Worm (Caenorhabditis elegans) whole organism, late embryonic: ENCODE data around the gene crn-6.
A peak's percentile ranks its signal among the peaks of the same experiment; 100 is the strongest.

Experiments used
- F13H6.1 ChIP-seq: sonication (generic microtip); optimal IDR thresholded peaks from 2 replicates; lab custom pipeline; 2016; ENCODE audit warnings: missing genetic modification characterization, missing compliant biosample characterization
- K02D7.2 ChIP-seq: sonication (generic microtip); optimal IDR thresholded peaks from 2 replicates; lab custom pipeline; 2017; ENCODE audit warnings: mild to moderate bottlenecking, missing genetic modification characterization, missing compliant biosample characterization
- Y22D7AL.16 ChIP-seq: sonication (generic microtip); optimal IDR thresholded peaks from 2 replicates; lab custom pipeline; 2016; ENCODE audit warnings: missing genetic modification characterization, missing compliant biosample characterization
- ahr-1 ChIP-seq: sonication (generic microtip); optimal IDR thresholded peaks from 2 replicates; lab custom pipeline; 2016; ENCODE audit warnings: missing genetic modification characterization, missing compliant biosample characterization
- ama-1 ChIP-seq: fragments of 150-350 bp; optimal IDR thresholded peaks from 2 replicates; lab custom pipeline; 2014
- ceh-2 ChIP-seq: sonication (generic microtip); optimal IDR thresholded peaks from 2 replicates; lab custom pipeline; 2016; ENCODE audit warnings: missing genotype, missing genetic modification characterization, missing compliant biosample characterization
- ceh-22 ChIP-seq: sonication (generic microtip); optimal IDR thresholded peaks from 2 replicates; lab custom pipeline; 2017; ENCODE audit warnings: missing biosample characterization, missing genetic modification characterization
- ceh-24 ChIP-seq: sonication (generic microtip); optimal IDR thresholded peaks from 2 replicates; lab custom pipeline; 2016; ENCODE audit warnings: mild to moderate bottlenecking, missing genetic modification characterization, missing compliant biosample characterization
- ceh-31 ChIP-seq: sonication (generic microtip); optimal IDR thresholded peaks from 2 replicates; lab custom pipeline; 2016; ENCODE audit warnings: missing genetic modification characterization, missing compliant biosample characterization
- ceh-48 ChIP-seq: sonication (generic microtip); optimal IDR thresholded peaks from 2 replicates; lab custom pipeline; 2016; ENCODE audit warnings: missing genetic modification characterization, inconsistent platforms, missing compliant biosample characterization
- ceh-6 ChIP-seq: fragments of 200-800 bp; sonication (Bioruptor generic); optimal IDR thresholded peaks from 2 replicates; lab custom pipeline; 2018; ENCODE audit warnings: mild to moderate bottlenecking, missing genetic modification characterization, missing compliant biosample characterization
- ceh-9 ChIP-seq: sonication (generic microtip); optimal IDR thresholded peaks from 2 replicates; lab custom pipeline; 2016; ENCODE audit warnings: mild to moderate bottlenecking, missing genetic modification characterization, inconsistent platforms, missing compliant biosample characterization
- dve-1 ChIP-seq: sonication (generic microtip); optimal IDR thresholded peaks from 2 replicates; lab custom pipeline; 2017; ENCODE audit warnings: antibody characterized with exemption, mild to moderate bottlenecking, missing genetic modification characterization, missing compliant biosample characterization
- elt-2 ChIP-seq: sonication (generic microtip); optimal IDR thresholded peaks from 2 replicates; lab custom pipeline; 2016; ENCODE audit warnings: missing genetic modification reagents, missing genetic modification characterization, missing compliant biosample characterization
- elt-4 ChIP-seq: sonication (generic microtip); optimal IDR thresholded peaks from 2 replicates; lab custom pipeline; 2016; ENCODE audit warnings: missing genetic modification characterization, missing compliant biosample characterization
- ets-4 ChIP-seq: sonication (generic microtip); optimal IDR thresholded peaks from 2 replicates; lab custom pipeline; 2016; ENCODE audit warnings: missing genetic modification characterization, missing compliant biosample characterization
- eyg-1 ChIP-seq: sonication (generic microtip); optimal IDR thresholded peaks from 2 replicates; lab custom pipeline; 2016; ENCODE audit warnings: missing genotype, missing genetic modification characterization, missing compliant biosample characterization
- fax-1 ChIP-seq: sonication (generic microtip); optimal IDR thresholded peaks from 2 replicates; lab custom pipeline; 2016; ENCODE audit warnings: missing genotype, missing genetic modification characterization, missing compliant biosample characterization
- fkh-6 ChIP-seq: sonication (generic microtip); optimal IDR thresholded peaks from 2 replicates; lab custom pipeline; 2016; ENCODE audit warnings: missing genetic modification characterization, missing compliant biosample characterization
- hlh-15 ChIP-seq: sonication (generic microtip); optimal IDR thresholded peaks from 2 replicates; lab custom pipeline; 2016; ENCODE audit warnings: missing genetic modification characterization, missing compliant biosample characterization
- hlh-30 ChIP-seq: sonication (generic microtip); optimal IDR thresholded peaks from 2 replicates; lab custom pipeline; 2017; ENCODE audit warnings: antibody characterized with exemption, missing genetic modification characterization, missing compliant biosample characterization; ENCODE audit not compliant: insufficient read depth
- hlh-6 ChIP-seq: sonication (generic microtip); optimal IDR thresholded peaks from 2 replicates; lab custom pipeline; 2016; ENCODE audit warnings: missing genotype, missing genetic modification characterization, missing compliant biosample characterization
- lim-6 ChIP-seq: sonication (generic microtip); optimal IDR thresholded peaks from 2 replicates; lab custom pipeline; 2016; ENCODE audit warnings: missing genetic modification characterization, missing compliant biosample characterization
- madf-2 ChIP-seq: sonication (generic microtip); optimal IDR thresholded peaks from 2 replicates; lab custom pipeline; 2017; ENCODE audit warnings: missing genetic modification characterization, missing compliant biosample characterization
- mec-3 ChIP-seq: sonication (generic microtip); optimal IDR thresholded peaks from 2 replicates; lab custom pipeline; 2016; ENCODE audit warnings: borderline replicate concordance, missing genetic modification characterization, missing compliant biosample characterization
- nfya-1 ChIP-seq: sonication (generic microtip); optimal IDR thresholded peaks from 2 replicates; lab custom pipeline; 2017; ENCODE audit warnings: missing genetic modification characterization, mild to moderate bottlenecking, missing compliant biosample characterization, antibody characterized with exemption, moderate library complexity
- nhr-232 ChIP-seq: sonication (generic microtip); optimal IDR thresholded peaks from 2 replicates; lab custom pipeline; 2016; ENCODE audit warnings: missing genetic modification characterization, missing compliant biosample characterization
- odd-2 ChIP-seq: sonication (generic microtip); optimal IDR thresholded peaks from 2 replicates; lab custom pipeline; 2017; ENCODE audit warnings: antibody characterized with exemption, mild to moderate bottlenecking, missing genetic modification characterization, missing compliant biosample characterization
- pax-1 ChIP-seq: fragments of 150-350 bp; optimal IDR thresholded peaks from 2 replicates; lab custom pipeline; 2014; ENCODE audit warnings: missing biosample characterization, missing genetic modification characterization
- pha-4 ChIP-seq: fragments of 150-350 bp; optimal IDR thresholded peaks from 2 replicates; lab custom pipeline; 2018; ENCODE audit warnings: missing biosample characterization, missing genetic modification reagents, missing genetic modification characterization
- pros-1 ChIP-seq: fragments of 150-350 bp; optimal IDR thresholded peaks from 2 replicates; lab custom pipeline; 2014; ENCODE audit warnings: missing biosample characterization, missing genetic modification reagents, missing genetic modification characterization
- syd-9 ChIP-seq: sonication (generic microtip); optimal IDR thresholded peaks from 2 replicates; lab custom pipeline; 2016; ENCODE audit warnings: mild to moderate bottlenecking, missing genetic modification characterization, moderate library complexity, missing compliant biosample characterization
- ttx-3 ChIP-seq: sonication (generic microtip); optimal IDR thresholded peaks from 2 replicates; lab custom pipeline; 2016; ENCODE audit warnings: missing genetic modification reagents, missing genetic modification characterization, missing compliant biosample characterization
- unc-42 ChIP-seq: sonication (generic microtip); optimal IDR thresholded peaks from 2 replicates; lab custom pipeline; 2016; ENCODE audit warnings: missing genotype, missing genetic modification characterization, missing compliant biosample characterization
- ztf-16 ChIP-seq: sonication (generic microtip); optimal IDR thresholded peaks from 2 replicates; lab custom pipeline; 2017; ENCODE audit warnings: missing genetic modification characterization, missing compliant biosample characterization

The crn-6 gene

ce11 chrIII:9346722-9347121, 20.3 kb upstream of the crn-6 start:
- TF ChIP-seq syd-9 (tag; lab: Kevin White, UChicago), result no peak
- no peak for TF ChIP-seq ceh-24
- TF ChIP-seq ceh-9 (tag; lab: Kevin White, UChicago), result no peak
- no peak for TF ChIP-seq nfya-1 (tag; lab: Kevin White, UChicago)
- TF ChIP-seq dve-1 (tag; lab: Kevin White, UChicago), result no peak
- no peak for TF ChIP-seq pax-1 (tag; lab: Kevin White, UChicago)
- no peak for TF ChIP-seq elt-2 (tag; lab: Kevin White, UChicago)
- TF ChIP-seq fkh-6, result no peak
- no peak for TF ChIP-seq eyg-1 (tag; lab: Kevin White, UChicago)
- no peak for TF ChIP-seq nhr-232 (tag; lab: Kevin White, UChicago)
- TF ChIP-seq ztf-16 (tag; lab: Kevin White, UChicago), result no peak
- TF ChIP-seq ceh-6 (GFP tag; lab: Kevin White, UChicago), result no peak
- no peak for TF ChIP-seq elt-4 (tag; lab: Kevin White, UChicago)
- no peak for TF ChIP-seq fax-1 (tag; lab: Kevin White, UChicago)
- TF ChIP-seq mec-3, result no peak

- peak; percentile 75 for TF ChIP-seq hlh-30
- TF ChIP-seq ceh-31 (tag; lab: Kevin White, UChicago), result peak; percentile 6
- TF ChIP-seq pax-1 (tag; lab: Kevin White, UChicago), result peak; percentile 98
- peak; percentile 5 for TF ChIP-seq ets-4
- TF ChIP-seq F13H6.1 (tag; lab: Kevin White, UChicago), result no peak
- peak; percentile 6 for TF ChIP-seq ceh-2 (tag; lab: Kevin White, UChicago)
- no peak for TF ChIP-seq ceh-6 (GFP tag; lab: Kevin White, UChicago)
- TF ChIP-seq, all 69 proteins: peak for 5
Measured at ce11 chrIII:9353814-9354213, 13.3 kb upstream of the crn-6 start.

ce11 chrIII:9355412-9355969, 11.6 kb upstream of the crn-6 start, which contains the start of gene chtb-1:
Gene chtb-1 (minus strand): TSS chrIII:9355462.
- TF ChIP-seq nfya-1 (tag; lab: Kevin White, UChicago), result no peak
- TF ChIP-seq hlh-6, result no peak
- no peak for TF ChIP-seq lim-6 (tag; lab: Kevin White, UChicago)
- TF ChIP-seq, all 69 proteins: peak for 0

- TF ChIP-seq ahr-1 (tag; lab: Kevin White, UChicago), result no peak
- no peak for TF ChIP-seq Y22D7AL.16 (tag; lab: Kevin White, UChicago)
- TF ChIP-seq madf-2 (tag; lab: Kevin White, UChicago), result no peak
- no peak for TF ChIP-seq ceh-2 (tag; lab: Kevin White, UChicago)
- TF ChIP-seq pros-1 (tag; lab: Kevin White, UChicago), result no peak
- no peak for TF ChIP-seq ttx-3 (tag; lab: Kevin White, UChicago)
- TF ChIP-seq syd-9 (tag; lab: Kevin White, UChicago), result no peak
- no peak for TF ChIP-seq fax-1 (tag; lab: Kevin White, UChicago)
- TF ChIP-seq ama-1 (lab: Kevin White, UChicago), result no peak
- no peak for TF ChIP-seq ceh-9 (tag; lab: Kevin White, UChicago)
- no peak for TF ChIP-seq ceh-48 (tag; lab: Kevin White, UChicago)
- TF ChIP-seq odd-2 (tag; lab: Kevin White, UChicago), result no peak
- TF ChIP-seq hlh-15 (tag; lab: Kevin White, UChicago), result no peak
- TF ChIP-seq pha-4 (tag; lab: Kevin White, UChicago), result no peak
- no peak for TF ChIP-seq nfya-1 (tag; lab: Kevin White, UChicago)
- TF ChIP-seq K02D7.2 (tag; lab: Kevin White, UChicago), result no peak
- no peak for TF ChIP-seq unc-42 (tag; lab: Kevin White, UChicago)
- TF ChIP-seq ceh-22 (tag; lab: Kevin White, UChicago), result no peak
Measured at ce11 chrIII:9359060-9359459, 8.0 kb upstream of the crn-6 start, which contains the start of gene K04H4.5. Gene K04H4.5 (plus strand): TSS chrIII:9359360.
